Fruit fly (Drosophila melanogaster) whole organism, prepupa: Measurements from ENCODE around the gene Tcs6.

Experiments
- CG10631 ChIP-seq: fragments of 200-800 bp; sonication (Bioruptor generic); optimal IDR thresholded peaks from 2 replicates; lab custom pipeline; 2016; ENCODE audit warnings: missing biosample characterization, missing genetic modification characterization
- CG10669 ChIP-seq: fragments of 200-800 bp; sonication (Bioruptor generic); optimal IDR thresholded peaks from 3 replicates; lab custom pipeline; 2018; ENCODE audit warnings: missing biosample characterization, mild to moderate bottlenecking, missing genetic modification characterization, moderate library complexity
- CG11294 ChIP-seq: fragments of 200-800 bp; sonication (Bioruptor generic); IDR thresholded peaks from 2 replicates; pipeline ENCODE4 v1.3.6; 2022; ENCODE audit warnings: missing biosample characterization, missing genetic modification characterization
- CG11762 ChIP-seq: fragments of 200-800 bp; sonication (Bioruptor generic); optimal IDR thresholded peaks from 3 replicates; lab custom pipeline; 2016; ENCODE audit warnings: missing biosample characterization, missing genetic modification characterization; ENCODE audit not compliant: insufficient read depth
- CG11902 ChIP-seq: fragments of 200-800 bp; sonication (Bioruptor generic); optimal IDR thresholded peaks from 3 replicates; lab custom pipeline; 2016; ENCODE audit warnings: missing biosample characterization, missing genetic modification characterization
- CG16779 ChIP-seq: fragments of 200-800 bp; sonication (Bioruptor generic); optimal IDR thresholded peaks from 3 replicates; lab custom pipeline; 2017; ENCODE audit warnings: missing biosample characterization, mild to moderate bottlenecking, missing genetic modification characterization
- CG3032 ChIP-seq: fragments of 200-800 bp; optimal IDR thresholded peaks from 2 replicates; lab custom pipeline; 2019; ENCODE audit warnings: missing biosample characterization, mild to moderate bottlenecking, missing genetic modification characterization, moderate library complexity
- CG31627 ChIP-seq: fragments of 200-800 bp; sonication (Bioruptor generic); optimal IDR thresholded peaks from 3 replicates; lab custom pipeline; 2016; ENCODE audit warnings: missing biosample characterization, missing genetic modification characterization
- CG34406 ChIP-seq: fragments of 200-800 bp; sonication (Bioruptor generic); optimal IDR thresholded peaks from 3 replicates; lab custom pipeline; 2016; ENCODE audit warnings: missing biosample characterization, missing genetic modification characterization
- CG3919 ChIP-seq: fragments of 200-800 bp; sonication (Bioruptor generic); optimal IDR thresholded peaks from 3 replicates; lab custom pipeline; 2016; ENCODE audit warnings: missing biosample characterization, missing genetic modification characterization
- CG4318 ChIP-seq: fragments of 200-800 bp; sonication (Bioruptor generic); optimal IDR thresholded peaks from 3 replicates; lab custom pipeline; 2017; ENCODE audit warnings: missing biosample characterization, mild to moderate bottlenecking, missing genetic modification characterization
- CG6163 ChIP-seq: fragments of 200-800 bp; sonication (Bioruptor generic); IDR thresholded peaks from 3 replicates; pipeline ENCODE4 v1.3.6; 2022; ENCODE audit warnings: missing biosample characterization, missing genetic modification characterization
- CG6276 ChIP-seq: fragments of 200-800 bp; sonication (Bioruptor generic); optimal IDR thresholded peaks from 2 replicates; lab custom pipeline; 2017; ENCODE audit warnings: missing biosample characterization, mild to moderate bottlenecking, missing genetic modification characterization
- CG6808 ChIP-seq: fragments of 200-800 bp; sonication (Bioruptor generic); optimal IDR thresholded peaks from 3 replicates; lab custom pipeline; 2017; ENCODE audit warnings: missing biosample characterization, missing genetic modification characterization, mild to moderate bottlenecking, moderate library complexity, missing genetic modification reagents
- CG6854 ChIP-seq: fragments of 200-800 bp; sonication (Bioruptor generic); optimal IDR thresholded peaks from 2 replicates; lab custom pipeline; 2017; ENCODE audit warnings: missing biosample characterization, mild to moderate bottlenecking, missing genetic modification characterization
- CG7368 ChIP-seq: fragments of 200-800 bp; sonication (Bioruptor generic); optimal IDR thresholded peaks from 3 replicates; lab custom pipeline; 2016; ENCODE audit warnings: missing biosample characterization, missing genetic modification characterization
- CG8119 ChIP-seq: fragments of 200-800 bp; sonication (Bioruptor generic); IDR thresholded peaks from 3 replicates; pipeline ENCODE4 v1.3.6; 2022; ENCODE audit warnings: missing biosample characterization, missing genetic modification characterization
- CG8319 ChIP-seq: fragments of 200-800 bp; sonication (Bioruptor generic); optimal IDR thresholded peaks from 3 replicates; lab custom pipeline; 2016; ENCODE audit warnings: missing biosample characterization, missing genetic modification characterization
- CG8632 ChIP-seq: fragments of 200-800 bp; sonication (Bioruptor generic); optimal IDR thresholded peaks from 3 replicates; lab custom pipeline; 2016; ENCODE audit warnings: missing biosample characterization, missing genetic modification characterization
- Eip75B ChIP-seq: fragments of 200-800 bp; sonication (Bioruptor generic); optimal IDR thresholded peaks from 3 replicates; lab custom pipeline; 2016; ENCODE audit warnings: missing biosample characterization, missing genetic modification characterization
- Eip78C ChIP-seq: fragments of 200-800 bp; sonication (Bioruptor generic); peaks from one replicate; lab custom pipeline; 2016; ENCODE audit warnings: missing biosample characterization, missing genetic modification characterization
- Ets21C ChIP-seq: fragments of 200-800 bp; sonication (Bioruptor generic); optimal IDR thresholded peaks from 3 replicates; lab custom pipeline; 2016; ENCODE audit warnings: missing biosample characterization, missing genetic modification characterization
- Ets96B ChIP-seq: fragments of 200-800 bp; optimal IDR thresholded peaks from 2 replicates; lab custom pipeline; 2019; ENCODE audit warnings: missing biosample characterization, mild to moderate bottlenecking, missing genetic modification characterization, moderate library complexity
- Gug ChIP-seq: fragments of 200-800 bp; sonication (Bioruptor generic); IDR thresholded peaks from 2 replicates; pipeline ENCODE4 v1.3.6; 2022; ENCODE audit warnings: missing biosample characterization, missing genetic modification characterization
- Hr38 ChIP-seq: sonication (Bioruptor generic); optimal IDR thresholded peaks from 2 replicates; lab custom pipeline; 2016; ENCODE audit warnings: missing biosample characterization, missing genetic modification characterization
- Hr4 ChIP-seq: fragments of 200-800 bp; sonication (Bioruptor generic); optimal IDR thresholded peaks from 3 replicates; lab custom pipeline; 2016; ENCODE audit warnings: missing biosample characterization, missing genetic modification characterization
- Lpt ChIP-seq: fragments of 200-800 bp; sonication (Bioruptor generic); optimal IDR thresholded peaks from 3 replicates; lab custom pipeline; 2016; ENCODE audit warnings: missing biosample characterization, missing genetic modification characterization
- Met ChIP-seq: fragments of 200-800 bp; sonication (Bioruptor generic); optimal IDR thresholded peaks from 3 replicates; lab custom pipeline; 2016; ENCODE audit warnings: missing biosample characterization, missing genetic modification characterization
- OdsH ChIP-seq: fragments of 200-800 bp; sonication (Bioruptor generic); optimal IDR thresholded peaks from 3 replicates; lab custom pipeline; 2016; ENCODE audit warnings: missing biosample characterization, missing genetic modification characterization
- Smox ChIP-seq: fragments of 200-800 bp; sonication (Bioruptor generic); optimal IDR thresholded peaks from 3 replicates; lab custom pipeline; 2016; ENCODE audit warnings: missing biosample characterization, missing genetic modification characterization
- Sox14 ChIP-seq: fragments of 200-800 bp; sonication (Bioruptor generic); optimal IDR thresholded peaks from 3 replicates; lab custom pipeline; 2016; ENCODE audit warnings: missing biosample characterization, missing genetic modification characterization
- Sox15 ChIP-seq: fragments of 200-800 bp; sonication (Bioruptor generic); optimal IDR thresholded peaks from 3 replicates; lab custom pipeline; 2016; ENCODE audit warnings: missing biosample characterization, missing genetic modification characterization
- acj6 ChIP-seq: fragments of 200-800 bp; sonication (Bioruptor generic); optimal IDR thresholded peaks from 3 replicates; lab custom pipeline; 2016; ENCODE audit warnings: missing biosample characterization, missing genetic modification characterization
- cyc ChIP-seq: fragments of 200-800 bp; sonication (Bioruptor generic); optimal IDR thresholded peaks from 3 replicates; lab custom pipeline; 2016; ENCODE audit warnings: missing biosample characterization, missing genetic modification characterization
- dac ChIP-seq: fragments of 200-800 bp; sonication (Bioruptor generic); optimal IDR thresholded peaks from 2 replicates; lab custom pipeline; 2017; ENCODE audit warnings: missing biosample characterization, mild to moderate bottlenecking, missing genetic modification characterization
- dsx ChIP-seq: fragments of 200-800 bp; optimal IDR thresholded peaks from 3 replicates; lab custom pipeline; 2019; ENCODE audit warnings: missing biosample characterization, mild to moderate bottlenecking, missing genetic modification characterization, moderate library complexity; ENCODE audit not compliant: poor library complexity, severe bottlenecking
- eg ChIP-seq: fragments of 200-800 bp; sonication (Bioruptor generic); IDR thresholded peaks from 3 replicates; pipeline ENCODE4 v1.3.6; 2022; ENCODE audit warnings: missing biosample characterization, missing genetic modification characterization
- esn ChIP-seq: fragments of 200-800 bp; sonication (Bioruptor generic); optimal IDR thresholded peaks from 2 replicates; lab custom pipeline; 2016; ENCODE audit warnings: missing biosample characterization, mild to moderate bottlenecking, missing genetic modification characterization, moderate library complexity
- fd85E ChIP-seq: fragments of 200-800 bp; sonication (Bioruptor generic); optimal IDR thresholded peaks from 3 replicates; lab custom pipeline; 2016; ENCODE audit warnings: missing biosample characterization, missing genetic modification characterization
- lz ChIP-seq: fragments of 200-800 bp; sonication (Bioruptor generic); optimal IDR thresholded peaks from 3 replicates; lab custom pipeline; 2016; ENCODE audit warnings: missing biosample characterization, missing genetic modification characterization
- net ChIP-seq: fragments of 200-800 bp; sonication (Bioruptor generic); optimal IDR thresholded peaks from 3 replicates; lab custom pipeline; 2016; ENCODE audit warnings: missing biosample characterization, missing genetic modification characterization
- pdm3 ChIP-seq: fragments of 200-800 bp; sonication (Bioruptor generic); optimal IDR thresholded peaks from 3 replicates; lab custom pipeline; 2016; ENCODE audit warnings: missing biosample characterization, missing genetic modification characterization
- salr ChIP-seq, 2 experiments: fragments of 200-800 bp; sonication (Bioruptor generic); optimal IDR thresholded peaks; 3 replicates each; lab custom pipeline; 2016 to 2018; ENCODE audit warnings: missing biosample characterization in 2 of 2, missing genetic modification characterization in 2 of 2, mild to moderate bottlenecking in 1 of 2
- spab ChIP-seq: fragments of 200-800 bp; sonication (Bioruptor generic); optimal IDR thresholded peaks from 2 replicates; lab custom pipeline; 2017; ENCODE audit warnings: missing biosample characterization, mild to moderate bottlenecking, missing genetic modification characterization, missing genetic modification reagents
- ss ChIP-seq, 2 experiments: fragments of 200-800 bp; sonication (Bioruptor generic); optimal IDR thresholded peaks; 2 replicates in 1 of 2; 3 replicates in 1 of 2; lab custom pipeline; 2017 to 2018; ENCODE audit warnings: mild to moderate bottlenecking in 2 of 2, missing biosample characterization in 2 of 2, missing genetic modification characterization in 2 of 2, moderate library complexity in 1 of 2
- vri ChIP-seq: fragments of 200-800 bp; sonication (Bioruptor generic); optimal IDR thresholded peaks from 3 replicates; lab custom pipeline; 2016; ENCODE audit warnings: missing biosample characterization, mild to moderate bottlenecking, missing genetic modification characterization

Tcs6 gene

DNA sequence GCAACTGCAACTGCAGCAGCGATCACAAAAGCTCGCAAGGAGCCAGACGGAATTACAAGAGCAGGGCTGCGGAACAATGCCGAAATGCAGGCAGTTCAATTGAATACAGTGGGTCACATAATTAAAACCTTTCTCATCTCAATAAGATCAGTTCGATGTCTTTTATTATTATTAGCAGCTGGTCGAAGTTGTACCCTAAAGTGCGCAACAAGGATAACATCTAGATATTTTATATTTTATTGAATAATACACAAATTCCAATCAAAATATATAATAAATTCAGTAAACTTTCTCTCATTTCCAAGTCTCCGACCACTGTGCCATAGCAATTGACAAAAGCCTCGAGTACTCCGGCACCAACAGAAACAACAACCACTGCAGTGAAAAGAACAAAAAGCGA, 10.1 kb upstream of the Tcs6 start (continued):
- TF ChIP-seq Lpt (GFP tag; lab: Kevin White, UChicago) (no peak), Eip78C (GFP tag; lab: Kevin White, UChicago) (peak; percentile 88), cyc (peak; percentile 30), dac (GFP tag; lab: Kevin White, UChicago) (no peak), Hr4 (peak; percentile 24), OdsH (GFP tag; lab: Kevin White, UChicago) (peak; percentile 54), esn (peak; percentile 67), Met (GFP tag; lab: Kevin White, UChicago) (peak; percentile 65), CG34406 (GFP tag; lab: Kevin White, UChicago) (peak; percentile 51)

DNA sequence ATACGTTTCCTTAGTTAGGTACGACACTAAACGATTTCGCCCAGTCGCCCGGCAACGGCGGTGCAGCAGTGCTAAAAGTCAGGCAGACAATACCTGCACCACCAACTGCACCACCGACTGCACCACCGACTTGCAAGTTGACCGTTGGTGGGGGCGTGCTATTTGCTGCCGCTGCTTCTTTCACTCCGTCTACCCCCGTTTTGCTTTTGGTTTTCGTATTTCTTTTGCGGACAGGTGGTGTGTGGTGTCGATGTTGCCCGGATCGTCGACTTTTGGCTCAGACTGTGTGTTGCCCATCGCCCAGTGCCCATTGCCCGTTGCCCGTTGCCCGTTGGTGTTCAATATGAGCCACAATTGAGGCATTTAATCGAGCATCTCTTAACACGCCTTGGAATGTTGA, 6.7 kb upstream of the Tcs6 start:
- TF ChIP-seq Ets96B (tag; lab: Kevin White, UChicago) (no peak), CG11294 (no peak), Gug (no peak), Eip78C (GFP tag; lab: Kevin White, UChicago) (no peak), CG8319 (GFP tag; lab: Kevin White, UChicago) (no peak), CG10631 (no peak), CG11762 (no peak), CG31627 (no peak), dsx (GFP tag; lab: Kevin White, UChicago) (no peak), CG16779 (tag; lab: Kevin White, UChicago) (no peak), CG3919 (GFP tag; lab: Kevin White, UChicago) (no peak), Eip75B (GFP tag; lab: Kevin White, UChicago) (no peak), ss (GFP tag; optimal IDR thresholded peaks at IDR 0.05; lab: Kevin White, UChicago) (no peak), salr (GFP tag; optimal IDR thresholded peaks at IDR 0.05; lab: Kevin White, UChicago) (no peak), Ets21C (no peak), pdm3 (no peak)

DNA sequence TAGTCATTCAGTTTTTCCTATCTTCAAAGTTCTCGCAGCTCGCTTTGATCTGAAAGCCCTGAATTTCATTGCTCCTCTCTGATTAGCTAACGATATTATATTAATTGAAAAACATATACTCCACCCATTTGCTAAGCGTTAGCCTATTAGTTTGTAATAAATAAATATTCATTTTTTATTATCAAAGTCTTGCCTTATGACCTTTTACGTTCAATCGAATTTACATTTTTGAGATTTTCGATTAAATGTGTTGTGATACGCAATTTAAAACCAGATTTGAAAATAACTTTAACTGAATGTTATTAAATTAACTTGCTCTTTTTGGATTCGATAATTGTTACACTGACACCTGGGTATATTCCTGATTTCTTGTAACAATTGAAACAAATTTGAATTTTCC, 4.9 kb upstream of the Tcs6 start, which contains the start of gene CG14551:
Gene CG14551 (minus strand): TSS at position 101 of the 400 bp plus-strand sequence.
- TF ChIP-seq CG3032 (tag; lab: Kevin White, UChicago) (no peak), CG6854 (GFP tag; lab: Kevin White, UChicago) (no peak), CG6276 (GFP tag; lab: Kevin White, UChicago) (no peak), pdm3 (no peak), CG4318 (GFP tag; lab: Kevin White, UChicago) (no peak), CG6808 (GFP tag; lab: Kevin White, UChicago) (no peak), Sox14 (GFP tag; lab: Kevin White, UChicago) (no peak), CG11762 (no peak), acj6 (GFP tag; lab: Kevin White, UChicago) (no peak)

DNA sequence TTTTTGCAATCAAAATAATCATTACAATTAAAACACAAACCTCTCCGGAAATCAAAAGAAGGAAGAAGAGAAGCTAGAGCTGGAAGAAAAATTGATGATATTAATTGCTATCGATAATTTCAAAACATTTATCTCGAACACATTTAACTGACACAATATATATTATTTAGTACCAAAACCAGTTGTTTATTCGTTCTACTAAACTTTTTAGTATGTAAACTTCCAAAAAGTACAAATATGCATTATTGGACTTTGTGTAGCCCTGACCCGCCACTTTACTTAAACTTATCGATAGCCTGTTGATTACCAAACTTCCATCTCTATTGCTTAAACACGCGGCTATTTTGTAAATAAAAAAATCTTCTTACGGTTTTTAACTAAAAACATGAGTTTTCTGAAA, 1.2 kb upstream of the Tcs6 start, which contains the start of the genes RpL34a and Trmt61:
Gene RpL34a (minus strand): TSS at position 73 of the 400 bp plus-strand sequence.
Gene Trmt61 (plus strand): TSS at position 302 of the 400 bp plus-strand sequence.
- TF ChIP-seq CG34406 (GFP tag; lab: Kevin White, UChicago) (peak; percentile 77), fd85E (peak; percentile 50), Lpt (GFP tag; lab: Kevin White, UChicago) (no peak), lz (GFP tag; lab: Kevin White, UChicago) (peak; percentile 81), CG8119 (GFP tag; lab: Robert Waterston, UW) (peak; percentile 29; the same call in 1 of the 3 replicates), Hr38 (no peak), eg (GFP tag; lab: Robert Waterston, UW) (peak; percentile 67), dsx (GFP tag; lab: Kevin White, UChicago) (peak; percentile 61), Sox15 (GFP tag; lab: Kevin White, UChicago) (peak; percentile 6), Sox14 (GFP tag; lab: Kevin White, UChicago) (peak; percentile 56), Smox (GFP tag; lab: Kevin White, UChicago) (peak; percentile 78), esn (peak; percentile 87), acj6 (GFP tag; lab: Kevin White, UChicago) (peak; percentile 68), CG10631 (peak; percentile 45), CG8632 (peak; percentile 66), Met (GFP tag; lab: Kevin White, UChicago) (peak; percentile 82), CG31627 (peak; percentile 74), net (peak; percentile 59), CG3032 (tag; lab: Kevin White, UChicago) (peak; percentile 73), CG10669 (GFP tag; lab: Kevin White, UChicago) (peak; percentile 76), CG7368 (GFP tag; lab: Kevin White, UChicago) (peak; percentile 62), ss (GFP tag; optimal IDR thresholded peaks at IDR 0.05; lab: Kevin White, UChicago) (peak; percentile 75 to 89), CG6163 (GFP tag; lab: Robert Waterston, UW) (peak; percentile 66), salr (GFP tag; optimal IDR thresholded peaks at IDR 0.05; lab: Kevin White, UChicago) (peak; percentile 36 to 56), vri (GFP tag; lab: Kevin White, UChicago) (peak; percentile 70), spab (GFP tag; lab: Kevin White, UChicago) (no peak), CG11902 (GFP tag; lab: Kevin White, UChicago) (peak; percentile 41)
